Worm (Caenorhabditis elegans) whole organism, L3 larva: ENCODE results near the gene T21H3.5.

Experiments
- R02D3.7 ChIP-seq: fragments of 150-350 bp; optimal IDR thresholded peaks from 2 replicates; lab custom pipeline; 2014; ENCODE audit warnings: missing biosample characterization, missing genetic modification characterization
- ZK546.5 ChIP-seq: sonication (generic microtip); optimal IDR thresholded peaks from 2 replicates; lab custom pipeline; 2017; ENCODE audit warnings: missing biosample characterization, missing genetic modification characterization
- aly-2 ChIP-seq: fragments of 150-350 bp; optimal IDR thresholded peaks from 2 replicates; lab custom pipeline; 2014; ENCODE audit warnings: missing biosample characterization, missing genetic modification characterization
- ceh-16 ChIP-seq: sonication (generic microtip); optimal IDR thresholded peaks from 2 replicates; lab custom pipeline; 2017; ENCODE audit warnings: missing biosample characterization, missing genetic modification characterization
- ceh-28 ChIP-seq: fragments of 150-350 bp; optimal IDR thresholded peaks from 2 replicates; lab custom pipeline; 2014; ENCODE audit warnings: missing biosample characterization, missing genetic modification reagents, missing genetic modification characterization
- egl-27 ChIP-seq: sonication (generic microtip); optimal IDR thresholded peaks from 4 replicates; lab custom pipeline; 2017; ENCODE audit warnings: missing biosample characterization, missing genetic modification reagents, missing genetic modification characterization
- elt-2 ChIP-seq: sonication (generic microtip); optimal IDR thresholded peaks from 2 replicates; lab custom pipeline; 2016; ENCODE audit warnings: missing genetic modification reagents, mild to moderate bottlenecking, missing genetic modification characterization, missing compliant biosample characterization
- elt-3 ChIP-seq, 3 experiments: fragments of 150-350 bp in 1 of 3; sonication (generic microtip) in 2 of 3; optimal IDR thresholded peaks; 2 replicates in 2 of 3; 4 replicates in 1 of 3; lab custom pipeline; 2014 to 2017; ENCODE audit warnings: missing biosample characterization in 3 of 3, missing genetic modification characterization in 3 of 3
- fkh-10 ChIP-seq: sonication (generic microtip); optimal IDR thresholded peaks from 2 replicates; lab custom pipeline; 2017; ENCODE audit warnings: missing biosample characterization, missing genetic modification reagents, missing genetic modification characterization
- fkh-2 ChIP-seq: fragments of 150-350 bp; optimal IDR thresholded peaks from 2 replicates; lab custom pipeline; 2014; ENCODE audit warnings: missing biosample characterization, missing genetic modification reagents, missing genetic modification characterization
- fos-1 ChIP-seq: fragments of 150-350 bp; optimal IDR thresholded peaks from 2 replicates; lab custom pipeline; 2014; ENCODE audit warnings: missing biosample characterization, missing genetic modification characterization
- hmg-11 ChIP-seq: sonication (generic microtip); optimal IDR thresholded peaks from 2 replicates; lab custom pipeline; 2016; ENCODE audit warnings: missing genetic modification characterization, missing compliant biosample characterization
- jun-1 ChIP-seq: fragments of 150-350 bp; optimal IDR thresholded peaks from 2 replicates; lab custom pipeline; 2014; ENCODE audit warnings: missing biosample characterization, missing genetic modification reagents, missing genetic modification characterization
- lin-15B ChIP-seq: fragments of 150-350 bp; optimal IDR thresholded peaks from 2 replicates; lab custom pipeline; 2014; ENCODE audit warnings: missing biosample characterization, missing genetic modification characterization
- lin-39 ChIP-seq: fragments of 150-350 bp; optimal IDR thresholded peaks from 2 replicates; lab custom pipeline; 2018; ENCODE audit warnings: missing biosample characterization, missing genetic modification reagents, missing genetic modification characterization
- lsy-12 ChIP-seq: sonication (generic microtip); optimal IDR thresholded peaks from 2 replicates; lab custom pipeline; 2016; ENCODE audit warnings: mild to moderate bottlenecking, missing genetic modification characterization, missing compliant biosample characterization
- mdl-1 ChIP-seq: fragments of 150-350 bp; optimal IDR thresholded peaks from 2 replicates; lab custom pipeline; 2014; ENCODE audit warnings: missing biosample characterization, missing genetic modification characterization
- mml-1 ChIP-seq: fragments of 150-350 bp; sonication (generic microtip); optimal IDR thresholded peaks from 3 replicates; lab custom pipeline; 2014; ENCODE audit warnings: missing biosample characterization, missing genetic modification characterization
- nfya-1 ChIP-seq: sonication (generic microtip); optimal IDR thresholded peaks from 2 replicates; lab custom pipeline; 2017; ENCODE audit warnings: missing genetic modification characterization, mild to moderate bottlenecking, missing compliant biosample characterization, antibody characterized with exemption, moderate library complexity; ENCODE audit not compliant: insufficient read depth
- nhr-11 ChIP-seq: fragments of 150-350 bp; optimal IDR thresholded peaks from 2 replicates; lab custom pipeline; 2014; ENCODE audit warnings: missing biosample characterization, missing genetic modification characterization
- nhr-23 ChIP-seq: fragments of 150-350 bp; optimal IDR thresholded peaks from 2 replicates; lab custom pipeline; 2014; ENCODE audit warnings: missing biosample characterization, missing genetic modification reagents, missing genetic modification characterization
- nhr-237 ChIP-seq: fragments of 150-350 bp; optimal IDR thresholded peaks from 2 replicates; lab custom pipeline; 2014; ENCODE audit warnings: missing biosample characterization, missing genetic modification characterization
- nhr-28 ChIP-seq: fragments of 150-350 bp; optimal IDR thresholded peaks from 2 replicates; lab custom pipeline; 2014; ENCODE audit warnings: missing biosample characterization, missing genetic modification characterization
- nhr-43 ChIP-seq: sonication (generic microtip); optimal IDR thresholded peaks from 2 replicates; lab custom pipeline; 2016; ENCODE audit warnings: mild to moderate bottlenecking, missing genetic modification characterization, missing compliant biosample characterization; ENCODE audit not compliant: poor library complexity, severe bottlenecking
- nhr-67 ChIP-seq: fragments of 150-350 bp; optimal IDR thresholded peaks from 2 replicates; lab custom pipeline; 2014; ENCODE audit warnings: missing biosample characterization, missing genetic modification characterization
- nhr-76 ChIP-seq: fragments of 150-350 bp; sonication (generic microtip); optimal IDR thresholded peaks from 5 replicates; lab custom pipeline; 2014; ENCODE audit warnings: missing biosample characterization, missing genetic modification characterization
- nhr-77 ChIP-seq: fragments of 150-350 bp; optimal IDR thresholded peaks from 2 replicates; lab custom pipeline; 2014; ENCODE audit warnings: missing biosample characterization, missing genetic modification characterization
- pha-4 ChIP-seq: fragments of 150-350 bp; optimal IDR thresholded peaks from 2 replicates; lab custom pipeline; 2014; ENCODE audit warnings: missing biosample characterization, missing genetic modification reagents, missing genetic modification characterization
- pqm-1 ChIP-seq: fragments of 150-350 bp; optimal IDR thresholded peaks from 2 replicates; lab custom pipeline; 2017; ENCODE audit warnings: missing biosample characterization, missing genetic modification characterization, inconsistent platforms
- sea-2 ChIP-seq: fragments of 150-350 bp; sonication (generic microtip); optimal IDR thresholded peaks from 4 replicates; lab custom pipeline; 2014; ENCODE audit warnings: missing biosample characterization, missing genetic modification reagents, missing genetic modification characterization
- snpc-4 ChIP-seq: fragments of 150-350 bp; optimal IDR thresholded peaks from 2 replicates; lab custom pipeline; 2014; ENCODE audit warnings: missing biosample characterization, missing genetic modification characterization
- tbx-2 ChIP-seq: sonication (generic microtip); optimal IDR thresholded peaks from 2 replicates; lab custom pipeline; 2016; ENCODE audit warnings: mild to moderate bottlenecking, missing genetic modification characterization, missing compliant biosample characterization
- unc-39 ChIP-seq: sonication (generic microtip); optimal IDR thresholded peaks from 4 replicates; lab custom pipeline; 2017; ENCODE audit warnings: missing biosample characterization, missing genetic modification characterization
- unc-62 ChIP-seq: fragments of 150-350 bp; sonication (generic microtip); optimal IDR thresholded peaks from 4 replicates; lab custom pipeline; 2014; ENCODE audit warnings: missing biosample characterization, missing genetic modification reagents, missing genetic modification characterization
- zag-1 ChIP-seq: fragments of 150-350 bp; optimal IDR thresholded peaks from 2 replicates; lab custom pipeline; 2014; ENCODE audit warnings: missing biosample characterization, missing genetic modification characterization
- ztf-11 ChIP-seq: fragments of 150-350 bp; optimal IDR thresholded peaks from 2 replicates; lab custom pipeline; 2014; ENCODE audit warnings: missing biosample characterization, missing genetic modification characterization

T21H3.5 gene

DNA sequence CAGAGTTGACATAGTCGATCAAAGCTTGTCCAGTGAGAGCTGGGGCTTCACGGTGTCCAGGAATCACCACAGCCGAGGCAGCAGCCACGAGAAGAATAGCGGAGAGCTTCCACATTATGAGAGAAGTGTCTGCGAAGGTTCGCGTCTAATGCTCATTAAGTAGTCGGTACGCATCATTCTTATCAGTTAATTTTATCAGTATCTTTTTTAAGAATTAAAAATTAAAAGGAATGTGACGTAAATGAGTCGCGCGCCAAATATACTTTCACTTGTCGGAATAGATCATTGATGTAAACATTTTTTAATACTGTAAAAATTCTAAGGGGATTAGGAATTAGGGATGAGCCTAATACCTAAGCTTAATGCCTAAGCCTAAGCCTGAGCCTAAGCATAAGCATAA lies 30.3 kb downstream of the T21H3.5 start, which contains the start of gene cpr-5:
Gene cpr-5 (minus strand): TSS at position 197 of the 400 bp plus-strand sequence.
- peak; percentile 84 for TF ChIP-seq elt-2 (tag; lab: Kevin White, UChicago)
- no peak for TF ChIP-seq nhr-67 (tag; lab: Kevin White, UChicago)
- TF ChIP-seq nhr-28, result no peak
- peak; percentile 32 for TF ChIP-seq pqm-1 (tag; lab: Kevin White, UChicago)
- TF ChIP-seq lin-15B (tag; lab: Kevin White, UChicago), result no peak

ce11 chrV:1133223-1133622 lies 30.9 kb downstream of the T21H3.5 start:
- TF ChIP-seq fos-1 (tag; lab: Kevin White, UChicago), result no peak
- TF ChIP-seq snpc-4 (tag; lab: Kevin White, UChicago), result no peak
- no peak for TF ChIP-seq jun-1
- TF ChIP-seq nhr-23 (tag; lab: Kevin White, UChicago), result no peak
- no peak for TF ChIP-seq nhr-237 (tag; lab: Kevin White, UChicago)
- no peak for TF ChIP-seq ceh-28 (tag; lab: Kevin White, UChicago)
- peak; percentile 13 for TF ChIP-seq pqm-1 (tag; lab: Kevin White, UChicago)
- no peak for TF ChIP-seq aly-2 (tag; lab: Kevin White, UChicago)
- peak; percentile 3 for TF ChIP-seq elt-2 (tag; lab: Kevin White, UChicago)
- no peak for TF ChIP-seq mml-1 (tag; lab: Kevin White, UChicago)
- no peak for TF ChIP-seq unc-39
- TF ChIP-seq nhr-43 (tag; lab: Kevin White, UChicago), result no peak
- no peak for TF ChIP-seq unc-62 (GFP tag; lab: Kevin White, UChicago)
- no peak for TF ChIP-seq sea-2 (GFP tag; lab: Kevin White, UChicago)

ce11 chrV:1131880-1132623 lies 32.0 kb downstream of the T21H3.5 start, which contains the start of gene W07B8.4:
W07B8.4 (minus strand) TSS chrV:1131930.
- TF ChIP-seq elt-2 (tag; lab: Kevin White, UChicago) (peak; percentile 49), nhr-43 (tag; lab: Kevin White, UChicago) (no peak)
- TF ChIP-seq, all 47 proteins: peak for 1

DNA sequence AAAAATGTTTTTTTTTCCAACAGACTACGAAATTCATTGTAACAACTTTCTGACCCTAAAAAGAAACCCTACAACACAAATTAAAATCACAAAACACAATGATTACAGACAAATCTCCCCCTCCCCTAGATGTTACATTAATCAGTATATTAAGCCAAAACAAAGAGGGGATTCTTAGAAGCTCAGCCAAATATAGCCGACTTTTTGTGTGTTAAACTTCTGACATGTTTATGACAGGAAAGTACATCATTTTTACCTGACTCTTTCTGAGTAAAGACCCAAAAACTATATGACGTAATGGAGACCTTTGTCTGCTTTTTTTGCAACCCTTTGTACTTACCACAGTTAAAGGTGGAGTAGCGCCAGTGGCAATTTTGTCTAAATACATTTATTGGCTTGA lies 44.0 kb downstream of the T21H3.5 start:
- TF ChIP-seq ceh-16 (tag; lab: Kevin White, UChicago) (no peak), nhr-76 (tag; lab: Kevin White, UChicago) (no peak), fkh-10 (GFP tag; lab: Kevin White, UChicago) (no peak), snpc-4 (tag; lab: Kevin White, UChicago) (no peak), egl-27 (tag; lab: Kevin White, UChicago) (no peak), lsy-12 (no peak), nhr-237 (tag; lab: Kevin White, UChicago) (no peak), nhr-77 (tag; lab: Kevin White, UChicago) (no peak), ztf-11 (tag; lab: Kevin White, UChicago) (no peak), R02D3.7 (no peak), sea-2 (GFP tag; lab: Kevin White, UChicago) (no peak), elt-3 (tag; optimal IDR thresholded peaks at IDR 0.05; lab: Kevin White, UChicago) (no peak), nhr-11 (no peak), aly-2 (tag; lab: Kevin White, UChicago) (no peak), lin-39 (tag; lab: Kevin White, UChicago) (no peak), pqm-1 (tag; lab: Kevin White, UChicago) (no peak), lin-15B (tag; lab: Kevin White, UChicago) (no peak), mml-1 (tag; lab: Kevin White, UChicago) (no peak)

DNA sequence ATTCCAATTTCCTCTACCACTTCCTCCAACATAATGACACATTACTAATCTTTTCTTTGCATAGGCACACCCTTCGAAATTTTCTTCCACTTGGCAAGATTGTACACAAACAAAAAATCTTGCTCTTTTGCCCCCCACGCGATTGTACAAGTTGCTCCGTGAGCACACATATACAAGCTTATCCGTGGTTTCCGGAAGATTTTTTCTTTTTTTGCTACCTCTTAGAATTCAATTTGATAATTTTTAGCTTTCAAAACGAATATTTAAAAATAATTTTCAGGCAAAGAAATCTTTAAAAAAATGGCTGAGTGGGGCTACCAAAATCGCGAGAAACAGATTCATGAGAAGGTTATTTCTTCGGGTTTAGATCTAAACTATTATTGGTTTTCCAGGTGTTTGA lies 51.4 kb downstream of the T21H3.5 start, which contains the start of gene Y50D4B.1:
Gene Y50D4B.1 (plus strand): TSS at position 301 of the 400 bp plus-strand sequence.
- no peak for TF ChIP-seq nhr-28
- TF ChIP-seq fkh-2 (tag; lab: Kevin White, UChicago), result no peak
- TF ChIP-seq pha-4 (tag; lab: Kevin White, UChicago), result no peak
- TF ChIP-seq lin-15B (tag; lab: Kevin White, UChicago), result no peak
- no peak for TF ChIP-seq tbx-2 (tag; lab: Kevin White, UChicago)
- no peak for TF ChIP-seq ceh-28 (tag; lab: Kevin White, UChicago)
- TF ChIP-seq fos-1 (tag; lab: Kevin White, UChicago), result no peak
- no peak for TF ChIP-seq egl-27 (tag; lab: Kevin White, UChicago)
- no peak for TF ChIP-seq nfya-1 (tag; lab: Kevin White, UChicago)
- no peak for TF ChIP-seq hmg-11 (tag; lab: Kevin White, UChicago)
- TF ChIP-seq lsy-12, result no peak
- no peak for TF ChIP-seq zag-1 (tag; lab: Kevin White, UChicago)
- no peak for TF ChIP-seq ZK546.5 (tag; lab: Kevin White, UChicago)
- TF ChIP-seq mdl-1 (tag; lab: Kevin White, UChicago), result no peak
